Worm (Caenorhabditis elegans) whole organism, L1 larva: ENCODE data around the gene C37H5.5.

ENCODE experiments used
- ces-1 ChIP-seq: fragments of 150-350 bp; optimal IDR thresholded peaks from 2 replicates; lab custom pipeline; 2014; ENCODE audit warnings: missing biosample characterization, missing genetic modification reagents, missing genetic modification characterization
- dpl-1 ChIP-seq, 3 experiments: fragments of 150-350 bp in 2 of 3; sonication (generic microtip) in 1 of 3; optimal IDR thresholded peaks; 2 replicates each; lab custom pipeline; 2014 to 2017; ENCODE audit warnings: missing biosample characterization in 3 of 3, missing genetic modification characterization in 3 of 3, missing genetic modification reagents in 3 of 3
- elt-3 ChIP-seq, 6 experiments: fragments of 150-350 bp in 1 of 6; sonication (generic microtip); optimal IDR thresholded peaks; 2 replicates each; lab custom pipeline; 2017 to 2018; ENCODE audit warnings: missing biosample characterization in 6 of 6, missing genetic modification characterization in 6 of 6, inconsistent platforms in 1 of 6
- nhr-20 ChIP-seq: sonication (generic microtip); optimal IDR thresholded peaks from 2 replicates; lab custom pipeline; 2016; ENCODE audit warnings: mild to moderate bottlenecking, missing genetic modification characterization, missing compliant biosample characterization

- TF ChIP-seq dpl-1 (GFP tag; optimal IDR thresholded peaks at IDR 0.05; lab: Kevin White, UChicago) (no peak), ces-1 (no peak), elt-3 (tag; optimal IDR thresholded peaks at IDR 0.05; lab: Kevin White, UChicago) (no peak), nhr-20 (no peak)
These were observed 24.8 kb downstream of the C37H5.5 start for ce11 chrV:4851969-4852368.
